Worm (Caenorhabditis elegans) whole organism, L3 larva: ENCODE results near the gene fbxa-9.

ENCODE experiments used
- ceh-16 ChIP-seq: sonication (generic microtip); optimal IDR thresholded peaks from 2 replicates; lab custom pipeline; 2017; ENCODE audit warnings: missing biosample characterization, missing genetic modification characterization
- fos-1 ChIP-seq: fragments of 150-350 bp; optimal IDR thresholded peaks from 2 replicates; lab custom pipeline; 2014; ENCODE audit warnings: missing biosample characterization, missing genetic modification characterization
- tbx-2 ChIP-seq: sonication (generic microtip); optimal IDR thresholded peaks from 2 replicates; lab custom pipeline; 2016; ENCODE audit warnings: mild to moderate bottlenecking, missing genetic modification characterization, missing compliant biosample characterization

- TF ChIP-seq ceh-16 (tag; lab: Kevin White, UChicago) (no peak), tbx-2 (no peak), fos-1 (tag; lab: Kevin White, UChicago) (no peak)
These were observed 16.9 kb downstream of the fbxa-9 start for ce11 chrIII:2283341-2283847.
